Worm (Caenorhabditis elegans) whole organism, L4/young adult: ENCODE data around the gene C35D10.17.

Source experiments
- W03F9.2 ChIP-seq: fragments of 150-350 bp; optimal IDR thresholded peaks from 2 replicates; lab custom pipeline; 2014; ENCODE audit warnings: missing biosample characterization, missing genetic modification characterization
- him-1 ChIP-seq: sonication (generic microtip); optimal IDR thresholded peaks from 2 replicates; lab custom pipeline; 2016; ENCODE audit warnings: missing genotype, missing genetic modification reagents, missing genetic modification characterization, missing compliant biosample characterization

DNA sequence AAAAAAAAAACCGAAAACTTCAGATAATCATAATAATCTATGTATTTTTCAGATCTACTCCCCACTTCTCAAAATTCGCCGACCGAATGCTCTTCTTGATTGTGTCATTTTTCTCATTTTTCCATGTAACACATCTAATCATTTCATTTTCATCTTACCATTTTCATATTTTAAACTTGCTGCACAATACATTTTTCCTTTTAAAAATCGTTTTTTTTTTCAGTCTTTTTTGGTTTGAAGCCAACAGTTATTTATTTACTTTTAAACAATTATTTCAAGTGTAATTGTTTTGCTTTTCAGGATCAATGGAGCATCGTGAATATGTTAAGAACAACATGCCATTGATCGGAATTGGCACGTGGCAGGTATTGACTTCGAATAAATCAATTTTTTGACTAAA, 7.8 kb upstream of the C35D10.17 start, which contains the start of gene C35D10.6:
- TF ChIP-seq him-1 (tag; lab: Kevin White, UChicago) (no peak), W03F9.2 (tag; lab: Kevin White, UChicago) (no peak)
